Fruit fly (Drosophila melanogaster) whole organism, embryonic: ENCODE data around the gene Fbw5.

Experiments
- Awh ChIP-seq: fragments of 200-800 bp; sonication (Bioruptor generic); IDR thresholded peaks from 2 replicates; pipeline ENCODE4, ENCODE4 v1.3.6; 2022; ENCODE audit warnings: missing biosample characterization, missing genetic modification characterization
- BtbVII ChIP-seq: fragments of 200-800 bp; sonication (Bioruptor generic); optimal IDR thresholded peaks from 3 replicates; lab custom pipeline; 2017; ENCODE audit warnings: missing biosample characterization, mild to moderate bottlenecking, missing genetic modification characterization
- CG10209 ChIP-seq: fragments of 200-800 bp; sonication (Bioruptor generic); optimal IDR thresholded peaks from 3 replicates; lab custom pipeline; 2017; ENCODE audit warnings: missing biosample characterization, mild to moderate bottlenecking, missing genetic modification characterization, missing genetic modification reagents
- CG10543 ChIP-seq: fragments of 200-800 bp; sonication (Bioruptor generic); optimal IDR thresholded peaks from 3 replicates; lab custom pipeline; 2017; ENCODE audit warnings: missing biosample characterization, mild to moderate bottlenecking, missing genetic modification characterization, moderate library complexity
- CG10979 ChIP-seq: fragments of 200-800 bp; sonication (Bioruptor generic); optimal IDR thresholded peaks from 2 replicates; lab custom pipeline; 2018; ENCODE audit warnings: missing biosample characterization, mild to moderate bottlenecking, missing genetic modification characterization, moderate library complexity
- CG12071 ChIP-seq: fragments of 200-800 bp; sonication (Bioruptor generic); optimal IDR thresholded peaks from 3 replicates; lab custom pipeline; 2018; ENCODE audit warnings: missing biosample characterization, mild to moderate bottlenecking, missing genetic modification characterization
- CG12155 ChIP-seq: fragments of 200-800 bp; sonication (Bioruptor generic); optimal IDR thresholded peaks from 3 replicates; lab custom pipeline; 2016; ENCODE audit warnings: missing biosample characterization, missing genetic modification characterization
- CG12219 ChIP-seq: fragments of 200-800 bp; sonication (Bioruptor generic); optimal IDR thresholded peaks from 3 replicates; lab custom pipeline; 2018; ENCODE audit warnings: missing biosample characterization, mild to moderate bottlenecking, missing genetic modification characterization
- CG12299 ChIP-seq: fragments of 200-800 bp; sonication (Bioruptor generic); optimal IDR thresholded peaks from 2 replicates; lab custom pipeline; 2018; ENCODE audit warnings: missing biosample characterization, mild to moderate bottlenecking, missing genetic modification characterization
- CG12391 ChIP-seq: fragments of 200-800 bp; sonication (Bioruptor generic); optimal IDR thresholded peaks from 3 replicates; lab custom pipeline; 2018; ENCODE audit warnings: missing biosample characterization, mild to moderate bottlenecking, missing genetic modification characterization, moderate library complexity
- CG12942 ChIP-seq: fragments of 200-800 bp; sonication (Bioruptor generic); optimal IDR thresholded peaks from 3 replicates; lab custom pipeline; 2016; ENCODE audit warnings: missing biosample characterization, missing genetic modification characterization
- CG13424 ChIP-seq: fragments of 200-800 bp; sonication (Bioruptor generic); optimal IDR thresholded peaks from 2 replicates; lab custom pipeline; 2019; ENCODE audit warnings: missing biosample characterization, mild to moderate bottlenecking, missing genetic modification characterization, moderate library complexity
- CG14014 ChIP-seq: fragments of 200-800 bp; sonication (Bioruptor generic); IDR thresholded peaks from 2 replicates; pipeline ENCODE4 v1.3.6; 2022; ENCODE audit warnings: missing biosample characterization, missing genetic modification characterization
- CG14667 ChIP-seq: fragments of 200-800 bp; sonication (Bioruptor generic); IDR thresholded peaks from 2 replicates; pipeline ENCODE4 v1.3.6; 2022; ENCODE audit warnings: missing biosample characterization, missing genetic modification characterization
- CG17186 ChIP-seq: fragments of 200-800 bp; sonication (Bioruptor generic); optimal IDR thresholded peaks from 3 replicates; lab custom pipeline; 2017; ENCODE audit warnings: missing biosample characterization, missing genetic modification reagents, missing genetic modification characterization
- CG17328 ChIP-seq: fragments of 200-800 bp; sonication (Bioruptor generic); IDR thresholded peaks from 2 replicates; pipeline ENCODE4 v1.3.6; 2022; ENCODE audit warnings: missing biosample characterization, missing genetic modification characterization
- CG17568 ChIP-seq: fragments of 200-800 bp; sonication (Bioruptor generic); optimal IDR thresholded peaks from 2 replicates; lab custom pipeline; 2018; ENCODE audit warnings: missing biosample characterization, mild to moderate bottlenecking, missing genetic modification characterization, moderate library complexity
- CG18599 ChIP-seq: fragments of 200-800 bp; sonication (Bioruptor generic); optimal IDR thresholded peaks from 3 replicates; lab custom pipeline; 2017; ENCODE audit warnings: missing biosample characterization, missing genetic modification characterization, mild to moderate bottlenecking, moderate library complexity, missing genetic modification reagents
- CG32532 ChIP-seq: fragments of 200-800 bp; sonication (Bioruptor generic); IDR thresholded peaks from 2 replicates; pipeline ENCODE4 v1.3.6; 2022; ENCODE audit warnings: missing biosample characterization, missing genetic modification characterization
- CG32767 ChIP-seq: fragments of 200-800 bp; sonication (Bioruptor generic); IDR thresholded peaks from 2 replicates; pipeline ENCODE4 v1.3.6; 2022; ENCODE audit warnings: missing biosample characterization, missing genetic modification characterization
- CG33213 ChIP-seq: fragments of 200-800 bp; sonication (Bioruptor generic); optimal IDR thresholded peaks from 3 replicates; lab custom pipeline; 2016; ENCODE audit warnings: missing biosample characterization, missing genetic modification characterization
- CG3995 ChIP-seq: fragments of 200-800 bp; sonication (Bioruptor generic); optimal IDR thresholded peaks from 3 replicates; lab custom pipeline; 2016; ENCODE audit warnings: missing biosample characterization, missing genetic modification characterization
- CG5245 ChIP-seq: fragments of 200-800 bp; sonication (Bioruptor generic); optimal IDR thresholded peaks from 3 replicates; lab custom pipeline; 2016; ENCODE audit warnings: missing biosample characterization, missing genetic modification characterization
- CG6175 ChIP-seq: fragments of 200-800 bp; sonication (Bioruptor generic); IDR thresholded peaks from 3 replicates; pipeline ENCODE4 v1.3.6; 2022; ENCODE audit warnings: missing biosample characterization, missing genetic modification characterization
- CG6791 ChIP-seq: fragments of 200-800 bp; sonication (Bioruptor generic); IDR thresholded peaks from 3 replicates; pipeline ENCODE4 v1.3.6; 2022; ENCODE audit warnings: missing biosample characterization, missing genetic modification characterization; ENCODE audit not compliant: partially characterized antibody
- CG9817 ChIP-seq: fragments of 200-800 bp; sonication (Bioruptor generic); optimal IDR thresholded peaks from 2 replicates; lab custom pipeline; 2018; ENCODE audit warnings: missing biosample characterization, mild to moderate bottlenecking, missing genetic modification characterization, moderate library complexity
- H2.0 ChIP-seq: fragments of 200-800 bp; sonication (Bioruptor generic); IDR thresholded peaks from 2 replicates; pipeline ENCODE4 v1.3.6; 2022; ENCODE audit warnings: missing biosample characterization, missing genetic modification characterization
- Hr3 ChIP-seq: fragments of 200-800 bp; sonication (Bioruptor generic); optimal IDR thresholded peaks from 3 replicates; lab custom pipeline; 2016; ENCODE audit warnings: missing biosample characterization, missing genetic modification characterization
- Lim3 ChIP-seq: fragments of 200-800 bp; sonication (Bioruptor generic); IDR thresholded peaks from 2 replicates; pipeline ENCODE4 v1.3.6; 2022; ENCODE audit warnings: missing biosample characterization, missing genetic modification characterization
- MESR4 ChIP-seq: fragments of 200-800 bp; sonication (Bioruptor generic); optimal IDR thresholded peaks from 2 replicates; lab custom pipeline; 2018; ENCODE audit warnings: missing biosample characterization, mild to moderate bottlenecking, missing genetic modification characterization, moderate library complexity
- Mad ChIP-seq: fragments of 200-800 bp; sonication (Bioruptor generic); optimal IDR thresholded peaks from 2 replicates; lab custom pipeline; 2016; ENCODE audit warnings: missing biosample characterization, missing genetic modification characterization
- Myb ChIP-seq: fragments of 200-800 bp; sonication (Bioruptor generic); optimal IDR thresholded peaks from 2 replicates; lab custom pipeline; 2016; ENCODE audit warnings: missing biosample characterization, missing genetic modification characterization
- NC2α ChIP-seq: fragments of 200-800 bp; sonication (Bioruptor generic); optimal IDR thresholded peaks from 2 replicates; lab custom pipeline; 2016; ENCODE audit warnings: missing biosample characterization, missing genetic modification characterization
- Side ChIP-seq: fragments of 200-800 bp; sonication (Bioruptor generic); optimal IDR thresholded peaks from 2 replicates; lab custom pipeline; 2016; ENCODE audit warnings: missing biosample characterization, missing genetic modification characterization
- abd-A ChIP-seq: fragments of 200-800 bp; sonication (Bioruptor generic); optimal IDR thresholded peaks from 3 replicates; lab custom pipeline; 2019; ENCODE audit warnings: missing biosample characterization, mild to moderate bottlenecking, missing genetic modification characterization, moderate library complexity
- chm ChIP-seq: fragments of 200-800 bp; sonication (Bioruptor generic); IDR thresholded peaks from 2 replicates; pipeline ENCODE4 v1.3.6; 2022; ENCODE audit warnings: missing biosample characterization, missing genetic modification characterization
- dmrt11E ChIP-seq: fragments of 200-800 bp; sonication (Bioruptor generic); optimal IDR thresholded peaks from 3 replicates; lab custom pipeline; 2018; ENCODE audit warnings: missing biosample characterization, mild to moderate bottlenecking, missing genetic modification characterization, moderate library complexity
- gsb ChIP-seq: fragments of 200-800 bp; sonication (Bioruptor generic); IDR thresholded peaks from 2 replicates; pipeline ENCODE4 v1.3.6; 2022; ENCODE audit warnings: missing biosample characterization, missing genetic modification characterization
- hb ChIP-seq: fragments of 200-800 bp; sonication (Bioruptor generic); IDR thresholded peaks from 3 replicates; pipeline ENCODE4 v1.3.6; 2022; ENCODE audit warnings: missing biosample characterization, missing genetic modification characterization; ENCODE audit not compliant: partially characterized antibody
- lmd ChIP-seq: fragments of 200-800 bp; sonication (Bioruptor generic); IDR thresholded peaks from 2 replicates; pipeline ENCODE4 v1.3.6; 2022; ENCODE audit warnings: missing biosample characterization, missing genetic modification characterization
- maf-S ChIP-seq: fragments of 200-800 bp; sonication (Bioruptor generic); optimal IDR thresholded peaks from 2 replicates; lab custom pipeline; 2016; ENCODE audit warnings: missing biosample characterization, missing genetic modification characterization
- otp ChIP-seq: fragments of 200-800 bp; sonication (Bioruptor generic); IDR thresholded peaks from 3 replicates; pipeline ENCODE4, ENCODE4 v1.3.6; 2022; ENCODE audit warnings: missing biosample characterization, missing genetic modification characterization
- pb ChIP-seq: fragments of 200-800 bp; sonication (Bioruptor generic); optimal IDR thresholded peaks from 3 replicates; lab custom pipeline; 2016; ENCODE audit warnings: missing biosample characterization, missing genetic modification characterization
- pum ChIP-seq: fragments of 200-800 bp; sonication (Bioruptor generic); optimal IDR thresholded peaks from 2 replicates; lab custom pipeline; 2016; ENCODE audit warnings: missing biosample characterization, missing genetic modification characterization
- repo ChIP-seq: fragments of 200-800 bp; sonication (Bioruptor generic); optimal IDR thresholded peaks from 2 replicates; lab custom pipeline; 2016; ENCODE audit warnings: missing biosample characterization, missing genetic modification characterization
- sd ChIP-seq: fragments of 200-800 bp; sonication (Bioruptor generic); optimal IDR thresholded peaks from 3 replicates; lab custom pipeline; 2018; ENCODE audit warnings: missing biosample characterization, mild to moderate bottlenecking, missing genetic modification characterization, moderate library complexity
- shn ChIP-seq: fragments of 200-800 bp; sonication (Bioruptor generic); optimal IDR thresholded peaks from 3 replicates; lab custom pipeline; 2016; ENCODE audit warnings: missing biosample characterization, missing genetic modification characterization
- tap ChIP-seq: fragments of 200-800 bp; optimal IDR thresholded peaks from 3 replicates; lab custom pipeline; 2019; ENCODE audit warnings: missing biosample characterization, mild to moderate bottlenecking, missing genetic modification characterization, moderate library complexity
- twi ChIP-seq: fragments of 200-800 bp; optimal IDR thresholded peaks from 2 replicates; lab custom pipeline; 2019; ENCODE audit warnings: missing biosample characterization, mild to moderate bottlenecking, missing genetic modification characterization, moderate library complexity
- zen ChIP-seq: fragments of 200-800 bp; sonication (Bioruptor generic); optimal IDR thresholded peaks from 3 replicates; lab custom pipeline; 2018; ENCODE audit warnings: missing biosample characterization, mild to moderate bottlenecking, missing genetic modification characterization, moderate library complexity
- zfh2 ChIP-seq: fragments of 200-800 bp; sonication (Bioruptor generic); optimal IDR thresholded peaks from 2 replicates; lab custom pipeline; 2016; ENCODE audit warnings: missing biosample characterization, missing genetic modification characterization

Gene Fbw5

DNA sequence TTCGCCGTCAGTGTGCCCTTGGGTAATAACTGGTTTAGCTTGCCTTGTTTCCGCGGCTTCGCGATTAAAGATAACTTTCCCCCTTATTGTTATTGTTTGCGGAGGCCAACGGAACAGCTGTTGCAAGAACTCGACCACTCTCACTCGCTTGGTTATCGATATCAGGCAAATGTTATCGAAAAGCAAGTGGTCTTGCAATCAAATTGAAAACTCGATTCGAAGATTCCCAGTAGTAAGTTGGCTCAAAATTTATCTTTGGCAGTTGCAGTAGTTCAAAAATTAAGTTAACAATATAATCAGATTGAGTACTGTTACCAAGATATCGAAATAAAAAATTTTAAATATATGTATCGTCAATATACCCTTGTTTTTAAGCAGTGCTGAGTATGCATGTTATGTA is at the start of gene Fbw5, which contains the start of gene CG9147 (continued):
- TF ChIP-seq MESR4 (peak; percentile 98), pb (peak; percentile 99), repo (peak; percentile 99), CG9817 (tag; lab: Kevin White, UChicago) (peak; percentile 99), CG32767 (GFP tag; lab: Robert Waterston, UW) (peak; percentile 100), CG12391 (tag; lab: Kevin White, UChicago) (peak; percentile 100), BtbVII (peak; percentile 98), CG14667 (GFP tag; lab: Robert Waterston, UW) (peak; percentile 98), lmd (GFP tag; lab: Robert Waterston, UW) (peak; percentile 100), CG12155 (peak; percentile 99), CG12071 (peak; percentile 98), CG5245 (GFP tag; lab: Kevin White, UChicago) (peak; percentile 100), Myb (GFP tag; lab: Kevin White, UChicago) (peak; percentile 95), Awh (peak; percentile 99), CG14014 (GFP tag; lab: Robert Waterston, UW) (peak; percentile 100), CG12299 (tag; lab: Kevin White, UChicago) (peak; percentile 99), Lim3 (peak; percentile 98), H2.0 (GFP tag; lab: Robert Waterston, UW) (peak; percentile 100), otp (GFP tag; lab: Robert Waterston, UW) (peak; percentile 100), CG10209 (GFP tag; lab: Kevin White, UChicago) (peak; percentile 100), zfh2 (GFP tag; lab: Kevin White, UChicago) (peak; percentile 99), gsb (GFP tag; lab: Robert Waterston, UW) (peak; percentile 99), CG32532 (peak; percentile 99), sd (tag; lab: Kevin White, UChicago) (peak; percentile 99), NC2α (GFP tag; lab: Kevin White, UChicago) (peak; percentile 99), pum (GFP tag; lab: Kevin White, UChicago) (peak; percentile 99), CG10543 (GFP tag; lab: Kevin White, UChicago) (peak; percentile 93), maf-S (GFP tag; lab: Kevin White, UChicago) (peak; percentile 99), CG13424 (peak; percentile 100), CG6791 (GFP tag; lab: Robert Waterston, UW) (peak; percentile 63; the same call in 1 of the 3 replicates), twi (tag; lab: Kevin White, UChicago) (peak; percentile 98), hb (GFP tag; lab: Robert Waterston, UW) (no peak), CG17568 (GFP tag; lab: Kevin White, UChicago) (peak; percentile 100), chm (peak; percentile 100), CG10979 (peak; percentile 99), Hr3 (GFP tag; lab: Kevin White, UChicago) (peak; percentile 100), tap (peak; percentile 99), abd-A (tag; lab: Kevin White, UChicago) (no peak), dmrt11E (tag; lab: Kevin White, UChicago) (peak; percentile 100), CG17186 (GFP tag; lab: Kevin White, UChicago) (peak; percentile 93), CG33213 (peak; percentile 99), CG6175 (GFP tag; lab: Robert Waterston, UW) (peak; percentile 98), zen (peak; percentile 99), CG17328 (GFP tag; lab: Robert Waterston, UW) (peak; percentile 100), Mad (GFP tag; lab: Kevin White, UChicago) (peak; percentile 99), shn (GFP tag; lab: Kevin White, UChicago) (peak; percentile 99), CG12219 (GFP tag; lab: Kevin White, UChicago) (peak; percentile 100), CG3995 (GFP tag; lab: Kevin White, UChicago) (peak; percentile 86), CG12942 (GFP tag; lab: Kevin White, UChicago) (peak; percentile 100), CG18599 (GFP tag; lab: Kevin White, UChicago) (peak; percentile 99), Side (GFP tag; lab: Kevin White, UChicago) (peak; percentile 100)
